Fruit fly (Drosophila melanogaster): ENCODE data around the gene NUCB1.

NUCB1 gene

dm6 chr3L:17846169-17846981 is 44.3 kb upstream of the NUCB1 start, which contains the start of the genes MED19 and CG7430 (continued):
- TF ChIP-seq gcm (GFP tag; optimal IDR thresholded peaks at IDR 0.05) (peak; percentile 20), H15 (GFP tag; IDR thresholded peaks at IDR 0.05) (no peak), CG2129 (GFP tag; IDR thresholded peaks at IDR 0.05; ENCODE audit: partially characterized antibody) (no peak), Hmr (GFP tag; optimal IDR thresholded peaks at IDR 0.05) (peak; percentile 45), CG10543 (GFP tag; optimal IDR thresholded peaks at IDR 0.05) (peak; percentile 30), ftz-f1 (GFP tag; optimal IDR thresholded peaks at IDR 0.05) (peak; percentile 96), Sox100B (GFP tag; optimal IDR thresholded peaks at IDR 0.05) (no peak), run (tag; optimal IDR thresholded peaks at IDR 0.05) (no peak), row (GFP tag; IDR thresholded peaks at IDR 0.05) (peak; percentile 72), CG7786 (GFP tag; optimal IDR thresholded peaks at IDR 0.05) (no peak), CG9727 (GFP tag; optimal IDR thresholded peaks at IDR 0.05) (peak; percentile 33), pita (GFP tag; optimal IDR thresholded peaks at IDR 0.05) (no peak), E2f1 (GFP tag; IDR thresholded peaks at IDR 0.05) (no peak), dm (GFP tag; optimal IDR thresholded peaks at IDR 0.05) (peak; percentile 34), phol (tag; optimal IDR thresholded peaks at IDR 0.05) (peak; percentile 98), CG17829 (tag; optimal IDR thresholded peaks at IDR 0.05) (peak; percentile 29), Fer2 (tag; optimal IDR thresholded peaks at IDR 0.05) (no peak), chm (GFP tag; IDR thresholded peaks at IDR 0.05) (0 out of 2 replicates have a peak, but pooled peaks have one; percentile 37), gt (GFP tag; IDR thresholded peaks at IDR 0.05) (no peak), Dad (GFP tag; optimal IDR thresholded peaks at IDR 0.05) (peak; percentile 2), NfI (GFP tag; optimal IDR thresholded peaks at IDR 0.05) (peak; percentile 1), dpn (GFP tag; optimal IDR thresholded peaks at IDR 0.05) (no peak), CG34376 (GFP tag; optimal IDR thresholded peaks at IDR 0.05) (peak; percentile 50), CG16813 (GFP tag; IDR thresholded peaks at IDR 0.05; ENCODE audit: partially characterized antibody) (peak; percentile 49), CG9437 (GFP tag; optimal IDR thresholded peaks at IDR 0.05) (peak; percentile 20), CG12104 (GFP tag; optimal IDR thresholded peaks at IDR 0.05) (peak; percentile 10), CG10209 (GFP tag; optimal IDR thresholded peaks at IDR 0.05) (no peak), CG12219 (GFP tag; optimal IDR thresholded peaks at IDR 0.05) (no peak), CG6854 (GFP tag; optimal IDR thresholded peaks at IDR 0.05) (peak; percentile 34), Usf (GFP tag; optimal IDR thresholded peaks at IDR 0.05) (no peak), fd96Cb (tag; optimal IDR thresholded peaks at IDR 0.05) (no peak), CG4424 (GFP tag; optimal IDR thresholded peaks at IDR 0.05) (peak; percentile 9), salm (tag; optimal IDR thresholded peaks at IDR 0.05) (peak; percentile 28), CG10267 (tag; optimal IDR thresholded peaks at IDR 0.05) (peak; percentile 21), sens-2 (GFP tag; IDR thresholded peaks at IDR 0.05) (no peak), ase (GFP tag; IDR thresholded peaks at IDR 0.05) (no peak), crol (GFP tag; IDR thresholded peaks at IDR 0.05) (no peak), Gsc (GFP tag; IDR thresholded peaks at IDR 0.05) (no peak), CG42726 (GFP tag; IDR thresholded peaks at IDR 0.05; ENCODE audit: partially characterized antibody) (peak; percentile 49; the same call in 1 of the 2 replicates), CG34422 (GFP tag; IDR thresholded peaks at IDR 0.05) (peak; percentile 60; the same call in 1 of the 3 replicates), CG4360 (GFP tag; IDR thresholded peaks at IDR 0.05) (peak; percentile 28), Hsf (GFP tag; optimal IDR thresholded peaks at IDR 0.05) (no peak), CG33213 (GFP tag; optimal IDR thresholded peaks at IDR 0.05) (peak; percentile 45), CG2712 (tag; optimal IDR thresholded peaks at IDR 0.05) (peak; percentile 26), CG11560 (tag; IDR thresholded peaks at IDR 0.05) (peak; percentile 94), pho (GFP tag; optimal IDR thresholded peaks at IDR 0.05) (no peak), BtbVII (GFP tag; optimal IDR thresholded peaks at IDR 0.05) (no peak), CG12659 (GFP tag; optimal IDR thresholded peaks at IDR 0.05) (peak; percentile 73), eve (GFP tag; optimal IDR thresholded peaks at IDR 0.05) (no peak)

Measured in whole organism, embryonic.